Fruit fly (Drosophila melanogaster): ENCODE measurements around the gene spri.

spri gene

dm6 chrX:10620144-10621005, 35.2 kb upstream of the spri start, which contains the start of gene CG43347 (continued):
- TF ChIP-seq CG30020 (tag; optimal IDR thresholded peaks at IDR 0.05) = no peak
- no peak for TF ChIP-seq Sox100B (GFP tag; optimal IDR thresholded peaks at IDR 0.05)
- TF ChIP-seq Dp (GFP tag; optimal IDR thresholded peaks at IDR 0.05) = no peak
- no peak for TF ChIP-seq sna (GFP tag; IDR thresholded peaks at IDR 0.05; ENCODE audit: partially characterized antibody)
- peak; percentile 78 for TF ChIP-seq BtbVII (GFP tag; optimal IDR thresholded peaks at IDR 0.05)
- TF ChIP-seq Abd-B (GFP tag; optimal IDR thresholded peaks at IDR 0.05) = peak; percentile 58
- no peak for TF ChIP-seq tup (GFP tag; optimal IDR thresholded peaks at IDR 0.05)
- TF ChIP-seq repo (GFP tag; optimal IDR thresholded peaks at IDR 0.05) = no peak
- TF ChIP-seq Aef1 (GFP tag; IDR thresholded peaks at IDR 0.05) = peak; percentile 32; the same call in 1 of the 3 replicates
- no peak for TF ChIP-seq CG3995 (GFP tag; optimal IDR thresholded peaks at IDR 0.05)
- TF ChIP-seq hb (GFP tag; IDR thresholded peaks at IDR 0.05; ENCODE audit: partially characterized antibody) = no peak
- TF ChIP-seq scrt (GFP tag; optimal IDR thresholded peaks at IDR 0.05) = peak; percentile 73
- no peak for TF ChIP-seq CG17612 (GFP tag; IDR thresholded peaks at IDR 0.05)
- TF ChIP-seq Atf3 (GFP tag; optimal IDR thresholded peaks at IDR 0.05) = no peak
- TF ChIP-seq HLH4C (GFP tag; IDR thresholded peaks at IDR 0.05; ENCODE audit: partially characterized antibody) = no peak
- TF ChIP-seq ftz-f1 (GFP tag; optimal IDR thresholded peaks at IDR 0.05) = no peak
- TF ChIP-seq ase (GFP tag; IDR thresholded peaks at IDR 0.05) = no peak
- TF ChIP-seq unc-4 (GFP tag; IDR thresholded peaks at IDR 0.05; ENCODE audit: partially characterized antibody) = no peak
- TF ChIP-seq CG10979 (tag; optimal IDR thresholded peaks at IDR 0.05) = peak; percentile 69
- TF ChIP-seq unpg (GFP tag; optimal IDR thresholded peaks at IDR 0.05) = peak; percentile 69
- peak; percentile 6 for TF ChIP-seq CG4854 (GFP tag; optimal IDR thresholded peaks at IDR 0.05)
- TF ChIP-seq Stat92E (GFP tag; optimal IDR thresholded peaks at IDR 0.05) = no peak
- peak; percentile 28 for TF ChIP-seq Fer2 (tag; optimal IDR thresholded peaks at IDR 0.05)
- TF ChIP-seq CG12299 (tag; optimal IDR thresholded peaks at IDR 0.05) = peak; percentile 69
- TF ChIP-seq CG7963 (GFP tag; IDR thresholded peaks at IDR 0.05; ENCODE audit: partially characterized antibody) = no peak
- TF ChIP-seq gce (GFP tag; IDR thresholded peaks at IDR 0.05) = no peak
- TF ChIP-seq CG12942 (GFP tag; optimal IDR thresholded peaks at IDR 0.05) = peak; percentile 13
- TF ChIP-seq Blimp-1 (GFP tag; optimal IDR thresholded peaks at IDR 0.05) = peak; percentile 60
- no peak for TF ChIP-seq CG32772 (GFP tag; IDR thresholded peaks at IDR 0.05)
- peak; percentile 11 for TF ChIP-seq CG15696 (tag; optimal IDR thresholded peaks at IDR 0.05)
- 0 out of 2 replicates have a peak, but pooled peaks have one; percentile 9 for TF ChIP-seq gsb (GFP tag; IDR thresholded peaks at IDR 0.05)
- peak; percentile 52 for TF ChIP-seq CG4424 (GFP tag; optimal IDR thresholded peaks at IDR 0.05)
- no peak for TF ChIP-seq hth (optimal IDR thresholded peaks at IDR 0.05)
- TF ChIP-seq peb (GFP tag; IDR thresholded peaks at IDR 0.05) = no peak
- TF ChIP-seq tgo (GFP tag; IDR thresholded peaks at IDR 0.05) = peak; percentile 49; the same call in 2 of the 3 replicates
- TF ChIP-seq CG4404 (GFP tag; IDR thresholded peaks at IDR 0.05) = peak; percentile 39; the same call in 1 of the 2 replicates
- peak; percentile 55 for TF ChIP-seq gcm (GFP tag; optimal IDR thresholded peaks at IDR 0.05)
- TF ChIP-seq pita (GFP tag; optimal IDR thresholded peaks at IDR 0.05) = no peak
- peak; percentile 52 for TF ChIP-seq fd3F (GFP tag; optimal IDR thresholded peaks at IDR 0.05)
- TF ChIP-seq CG8281 (tag; optimal IDR thresholded peaks at IDR 0.05) = peak; percentile 19
- no peak for TF ChIP-seq CG3163 (GFP tag; optimal IDR thresholded peaks at IDR 0.05)
- TF ChIP-seq CG2202 (tag; optimal IDR thresholded peaks at IDR 0.05) = no peak
- peak; percentile 16 for TF ChIP-seq Six4 (GFP tag; optimal IDR thresholded peaks at IDR 0.05)
- peak; percentile 27; the same call in 1 of the 2 replicates for TF ChIP-seq CG3847 (GFP tag; IDR thresholded peaks at IDR 0.05)
- TF ChIP-seq ERR (GFP tag; optimal IDR thresholded peaks at IDR 0.05) = no peak
- TF ChIP-seq Bdp1 (GFP tag; optimal IDR thresholded peaks at IDR 0.05) = no peak
- TF ChIP-seq MTF-1 (GFP tag; optimal IDR thresholded peaks at IDR 0.05; ENCODE audit: borderline replicate concordance) = no peak
- peak; percentile 66 for TF ChIP-seq bcd (GFP tag; optimal IDR thresholded peaks at IDR 0.05)

Data from whole organism, embryonic.